Fruit fly (Drosophila melanogaster) whole organism, wandering third instar larva: ENCODE results near the gene Rab3GAP1.

ENCODE experiments used
- Abd-B ChIP-seq: fragments of >200 bp; optimal IDR thresholded peaks from 2 replicates; lab custom pipeline; 2017; ENCODE audit warnings: missing biosample characterization, missing genetic modification characterization
- CG9705 ChIP-seq: fragments of 200-800 bp; sonication (Bioruptor generic); optimal IDR thresholded peaks from 2 replicates; lab custom pipeline; 2018; ENCODE audit warnings: missing biosample characterization, mild to moderate bottlenecking, missing genetic modification characterization
- CrebA ChIP-seq: fragments of 200-800 bp; sonication (Bioruptor generic); optimal IDR thresholded peaks from 2 replicates; lab custom pipeline; 2016; ENCODE audit warnings: missing biosample characterization, mild to moderate bottlenecking, missing genetic modification characterization, borderline replicate concordance
- Dfd ChIP-seq: fragments of >200 bp; optimal IDR thresholded peaks from 2 replicates; lab custom pipeline; 2017; ENCODE audit warnings: missing biosample characterization, missing genetic modification characterization
- Dif ChIP-seq: fragments of 200-275, 200-300 bp; sonication (Bioruptor generic); optimal IDR thresholded peaks from 2 replicates; lab custom pipeline; 2018; ENCODE audit warnings: missing biosample characterization, missing genetic modification characterization; ENCODE audit not compliant: partially characterized antibody
- GATAd ChIP-seq: sonication (Bioruptor generic); optimal IDR thresholded peaks from 2 replicates; lab custom pipeline; 2016; ENCODE audit warnings: missing biosample characterization, missing genetic modification characterization
- HLH106 ChIP-seq: fragments of 200-800 bp; optimal IDR thresholded peaks from 3 replicates; lab custom pipeline; 2019; ENCODE audit warnings: missing biosample characterization, mild to moderate bottlenecking, missing genetic modification characterization, moderate library complexity
- Hnf4 ChIP-seq: fragments of 200-800 bp; sonication (Bioruptor generic); optimal IDR thresholded peaks from 2 replicates; lab custom pipeline; 2016; ENCODE audit warnings: missing biosample characterization, mild to moderate bottlenecking, missing genetic modification characterization
- Hr78 ChIP-seq: fragments of >200 bp; optimal IDR thresholded peaks from 2 replicates; lab custom pipeline; 2017; ENCODE audit warnings: missing biosample characterization, missing genetic modification characterization
- Hr83 ChIP-seq: fragments of 200-300 bp; sonication (Bioruptor generic); optimal IDR thresholded peaks from 2 replicates; lab custom pipeline; 2016; ENCODE audit warnings: missing biosample characterization, mild to moderate bottlenecking, missing genetic modification characterization, moderate library complexity; ENCODE audit not compliant: poor library complexity, severe bottlenecking
- Jra ChIP-seq: sonication (Bioruptor generic); optimal IDR thresholded peaks from 2 replicates; lab custom pipeline; 2016; ENCODE audit warnings: missing biosample characterization, missing genetic modification characterization
- Mio ChIP-seq: sonication (Bioruptor generic); optimal IDR thresholded peaks from 2 replicates; lab custom pipeline; 2016; ENCODE audit warnings: missing biosample characterization, missing genetic modification characterization
- Myc ChIP-seq: fragments of >200 bp; optimal IDR thresholded peaks from 2 replicates; lab custom pipeline; 2017
- N ChIP-seq: fragments of >200 bp; optimal IDR thresholded peaks from 2 replicates; lab custom pipeline; 2018; ENCODE audit warnings: missing biosample characterization, missing external identifiers, missing genetic modification characterization
- Rel ChIP-seq, 2 experiments: fragments of 200-800 bp; sonication (Bioruptor generic) in 1 of 2; optimal IDR thresholded peaks; 2 replicates in 1 of 2; 3 replicates in 1 of 2; lab custom pipeline; 2016 to 2019; ENCODE audit warnings: mild to moderate bottlenecking in 2 of 2, missing biosample characterization in 2 of 2, missing genetic modification characterization in 2 of 2, moderate library complexity in 1 of 2
- Sp1 ChIP-seq: fragments of 200-800 bp; sonication (Bioruptor generic); optimal IDR thresholded peaks from 3 replicates; lab custom pipeline; 2019; ENCODE audit warnings: missing biosample characterization, mild to moderate bottlenecking, missing genetic modification characterization, moderate library complexity
- brk ChIP-seq: fragments of 200-800 bp; sonication (Bioruptor generic); optimal IDR thresholded peaks from 2 replicates; lab custom pipeline; 2016; ENCODE audit warnings: missing biosample characterization, mild to moderate bottlenecking, missing genetic modification characterization
- dl ChIP-seq, 2 experiments: fragments of 175-275, 200-275 bp in 1 of 2; fragments of 200-275 bp in 1 of 2; sonication (Bioruptor generic); optimal IDR thresholded peaks; lab custom pipeline; 2018; ENCODE audit warnings: mild to moderate bottlenecking in 2 of 2, missing biosample characterization in 2 of 2, missing genetic modification characterization in 2 of 2, moderate library complexity in 2 of 2; ENCODE audit not compliant: partially characterized antibody in 2 of 2, insufficient read depth in 1 of 2
- dmrt93B ChIP-seq: fragments of 200-800 bp; sonication (Bioruptor generic); optimal IDR thresholded peaks from 2 replicates; lab custom pipeline; 2018; ENCODE audit warnings: missing biosample characterization, mild to moderate bottlenecking, missing genetic modification characterization
- foxo ChIP-seq, 2 experiments: fragments of 200-800 bp; sonication (Bioruptor generic); optimal IDR thresholded peaks; 2 replicates in 1 of 2; 3 replicates in 1 of 2; lab custom pipeline; 2016 to 2017; ENCODE audit warnings: missing biosample characterization in 2 of 2, missing genetic modification characterization in 2 of 2
- h ChIP-seq: fragments of 200-800 bp; sonication (Bioruptor generic); optimal IDR thresholded peaks from 3 replicates; lab custom pipeline; 2016; ENCODE audit warnings: missing biosample characterization, mild to moderate bottlenecking, missing genetic modification characterization
- lola ChIP-seq: fragments of >200 bp; optimal IDR thresholded peaks from 2 replicates; lab custom pipeline; 2017; ENCODE audit warnings: missing biosample characterization, missing genetic modification characterization
- rgr ChIP-seq: fragments of 200-800 bp; sonication (Bioruptor generic); optimal IDR thresholded peaks from 3 replicates; lab custom pipeline; 2016; ENCODE audit warnings: missing biosample characterization, mild to moderate bottlenecking, missing genetic modification characterization
- sage ChIP-seq: fragments of 200-800 bp; sonication (Bioruptor generic); optimal IDR thresholded peaks from 2 replicates; lab custom pipeline; 2016; ENCODE audit warnings: missing biosample characterization, mild to moderate bottlenecking, missing genetic modification characterization
- sv ChIP-seq: fragments of 200-800 bp; sonication (Bioruptor generic); optimal IDR thresholded peaks from 3 replicates; lab custom pipeline; 2016; ENCODE audit warnings: missing biosample characterization, missing genetic modification characterization
- tai ChIP-seq: sonication (Bioruptor generic); optimal IDR thresholded peaks from 2 replicates; lab custom pipeline; 2016; ENCODE audit warnings: missing biosample characterization, missing genetic modification characterization
- woc ChIP-seq: sonication (Bioruptor generic); optimal IDR thresholded peaks from 2 replicates; lab custom pipeline; 2016; ENCODE audit warnings: missing biosample characterization, mild to moderate bottlenecking, missing genetic modification characterization

Rab3GAP1 gene

dm6 chr2L:1648677-1649078 lies 37.7 kb upstream of the Rab3GAP1 start:
- TF ChIP-seq foxo (GFP tag; optimal IDR thresholded peaks at IDR 0.05; lab: Kevin White, UChicago): no peak
- peak; percentile 7 for TF ChIP-seq Dfd (GFP tag; lab: Kevin White, UChicago)
- peak; percentile 17 for TF ChIP-seq N (GFP tag; lab: Kevin White, UChicago)

dm6 chr2L:1648033-1648546 lies 37.1 kb upstream of the Rab3GAP1 start:
- TF ChIP-seq h (GFP tag; lab: Kevin White, UChicago): no peak
- no peak for TF ChIP-seq CrebA (GFP tag; lab: Kevin White, UChicago)
- no peak for TF ChIP-seq Myc (lab: Kevin White, UChicago)
- no peak for TF ChIP-seq N (GFP tag; lab: Kevin White, UChicago)
- TF ChIP-seq dmrt93B (GFP tag; lab: Kevin White, UChicago): no peak
- no peak for TF ChIP-seq sage

dm6 chr2L:1646499-1646898 lies 35.5 kb upstream of the Rab3GAP1 start:
- TF ChIP-seq woc (GFP tag; lab: Kevin White, UChicago) (no peak), Hnf4 (GFP tag; lab: Kevin White, UChicago) (no peak), Rel (GFP tag; optimal IDR thresholded peaks at IDR 0.05; lab: Kevin White, UChicago) (no peak), Rel (tag; optimal IDR thresholded peaks at IDR 0.05; lab: Kevin White, UChicago) (no peak)

dm6 chr2L:1646037-1646436 lies 35.1 kb upstream of the Rab3GAP1 start:
- TF ChIP-seq Mio (GFP tag; lab: Kevin White, UChicago): no peak
- TF ChIP-seq Abd-B (GFP tag; lab: Kevin White, UChicago): no peak
- TF ChIP-seq Sp1 (GFP tag; lab: Kevin White, UChicago): no peak
- TF ChIP-seq tai: no peak
- TF ChIP-seq CG9705: no peak
- no peak for TF ChIP-seq dmrt93B (GFP tag; lab: Kevin White, UChicago)

- TF ChIP-seq tai (no peak), lola (GFP tag; lab: Kevin White, UChicago) (no peak), sv (GFP tag; lab: Kevin White, UChicago) (no peak), brk (no peak), rgr (GFP tag; lab: Kevin White, UChicago) (no peak), Hr83 (GFP tag; lab: Kevin White, UChicago) (no peak), CrebA (GFP tag; lab: Kevin White, UChicago) (no peak), Jra (GFP tag; lab: Kevin White, UChicago) (no peak), N (GFP tag; lab: Kevin White, UChicago) (no peak), HLH106 (no peak), Hr78 (GFP tag; lab: Kevin White, UChicago) (no peak)
These were observed 34.4 kb upstream of the Rab3GAP1 start for dm6 chr2L:1645328-1645727.

dm6 chr2L:1644378-1644777 lies 33.4 kb upstream of the Rab3GAP1 start:
- TF ChIP-seq sage: no peak
- TF ChIP-seq Mio (GFP tag; lab: Kevin White, UChicago): no peak
- TF ChIP-seq Jra (GFP tag; lab: Kevin White, UChicago): no peak
- TF ChIP-seq Myc (lab: Kevin White, UChicago): no peak
- peak; percentile 96 for TF ChIP-seq N (GFP tag; lab: Kevin White, UChicago)
- no peak for TF ChIP-seq Abd-B (GFP tag; lab: Kevin White, UChicago)
- TF ChIP-seq brk: no peak
- no peak for TF ChIP-seq rgr (GFP tag; lab: Kevin White, UChicago)
- no peak for TF ChIP-seq Hnf4 (GFP tag; lab: Kevin White, UChicago)
- TF ChIP-seq Dfd (GFP tag; lab: Kevin White, UChicago): no peak
- peak; percentile 69 for TF ChIP-seq GATAd (GFP tag; lab: Kevin White, UChicago)
- no peak for TF ChIP-seq CrebA (GFP tag; lab: Kevin White, UChicago)
- TF ChIP-seq Hr78 (GFP tag; lab: Kevin White, UChicago): peak; percentile 64
- no peak for TF ChIP-seq Rel (GFP tag; optimal IDR thresholded peaks at IDR 0.05; lab: Kevin White, UChicago)
- TF ChIP-seq Rel (tag; optimal IDR thresholded peaks at IDR 0.05; lab: Kevin White, UChicago): no peak
- TF ChIP-seq Hr83 (GFP tag; lab: Kevin White, UChicago): no peak
- no peak for TF ChIP-seq sv (GFP tag; lab: Kevin White, UChicago)
- no peak for TF ChIP-seq CG9705
- TF ChIP-seq dl (GFP tag; optimal IDR thresholded peaks at IDR 0.05; lab: Kevin White, UChicago; ENCODE audit: insufficient read depth in 1 of 2, partially characterized antibody in 2 of 2): peak in 1 of 2 experiments; percentile 29
- no peak for TF ChIP-seq h (GFP tag; lab: Kevin White, UChicago)
- no peak for TF ChIP-seq Dif (GFP tag; lab: Kevin White, UChicago)
